Worm (Caenorhabditis elegans) whole organism, young adult: ENCODE measurements around the gene parp-2.

Source experiments
- B0019.2 ChIP-seq: fragments of 200-800 bp; sonication (Bioruptor generic); conservative IDR thresholded peaks from 2 replicates; pipeline ENCODE4 v1.3.6; 2022; ENCODE audit warnings: missing genetic modification reagents, missing genetic modification characterization, missing compliant biosample characterization
- B0035.1 ChIP-seq: sonication (generic microtip); optimal IDR thresholded peaks from 2 replicates; lab custom pipeline; 2016; ENCODE audit warnings: missing genetic modification characterization, mild to moderate bottlenecking, missing compliant biosample characterization, missing genotype, missing genetic modification reagents
- D2030.7 ChIP-seq: fragments of 200-800 bp; sonication (Bioruptor generic); IDR thresholded peaks from 2 replicates; pipeline ENCODE4 v1.3.6; 2022; ENCODE audit warnings: missing genetic modification reagents, missing genetic modification characterization, missing compliant biosample characterization
- F33H1.4 ChIP-seq: fragments of 200-800 bp; sonication (Bioruptor generic); IDR thresholded peaks from 2 replicates; pipeline ENCODE4 v1.3.6; 2022; ENCODE audit warnings: missing genetic modification reagents, missing genetic modification characterization, missing compliant biosample characterization
- F37B4.10 ChIP-seq: fragments of 200-800 bp; sonication (Bioruptor generic); IDR thresholded peaks from 2 replicates; pipeline ENCODE4 v1.3.6; 2022; ENCODE audit warnings: missing genetic modification characterization, missing compliant biosample characterization
- F39B2.1 ChIP-seq: fragments of 200-800 bp; sonication (Bioruptor generic); IDR thresholded peaks from 2 replicates; pipeline ENCODE4 v1.3.6; 2022; ENCODE audit warnings: missing genetic modification reagents, missing genetic modification characterization, missing compliant biosample characterization
- F49E8.2 ChIP-seq: sonication (generic microtip); optimal IDR thresholded peaks from 3 replicates; lab custom pipeline; 2017; ENCODE audit warnings: missing genetic modification characterization, mild to moderate bottlenecking, missing compliant biosample characterization, antibody characterized with exemption, moderate library complexity; ENCODE audit not compliant: insufficient read depth
- K11D2.4 ChIP-seq: fragments of 200-800 bp; sonication (Bioruptor generic); IDR thresholded peaks from 2 replicates; pipeline ENCODE4 v1.3.6; 2022; ENCODE audit warnings: missing genetic modification reagents, missing genetic modification characterization, missing compliant biosample characterization
- T26A5.8 ChIP-seq: sonication (generic microtip); optimal IDR thresholded peaks from 2 replicates; lab custom pipeline; 2016; ENCODE audit warnings: missing genetic modification characterization, missing compliant biosample characterization
- Y53G8AR.9 ChIP-seq: fragments of 200-800 bp; sonication (Bioruptor generic); conservative IDR thresholded peaks from 2 replicates; pipeline ENCODE4 v1.3.6; 2022; ENCODE audit warnings: missing genetic modification reagents, missing genetic modification characterization, missing compliant biosample characterization
- Y67H2A.10 ChIP-seq: fragments of 200-800 bp; sonication (Bioruptor generic); conservative IDR thresholded peaks from 2 replicates; pipeline ENCODE4 v1.3.6; 2022; ENCODE audit warnings: missing genetic modification reagents, missing genetic modification characterization, missing compliant biosample characterization
- Y79H2A.3 ChIP-seq: fragments of 200-800 bp; sonication (Bioruptor generic); conservative IDR thresholded peaks from 2 replicates; pipeline ENCODE4 v1.3.6; 2022; ENCODE audit warnings: missing genetic modification reagents, missing genetic modification characterization, missing compliant biosample characterization
- aptf-3 ChIP-seq: fragments of 200-800 bp; sonication (Bioruptor generic); IDR thresholded peaks from 2 replicates; pipeline ENCODE4 v1.3.6; 2022; ENCODE audit warnings: missing genetic modification characterization, missing compliant biosample characterization
- attf-6 ChIP-seq: fragments of 200-800 bp; sonication (Bioruptor generic); IDR thresholded peaks from 2 replicates; pipeline ENCODE4 v1.3.6; 2022; ENCODE audit warnings: missing genetic modification reagents, missing genetic modification characterization, missing compliant biosample characterization
- ccch-3 ChIP-seq: fragments of 200-800 bp; sonication (Bioruptor generic); optimal IDR thresholded peaks from 2 replicates; lab custom pipeline; 2018; ENCODE audit warnings: mild to moderate bottlenecking, missing genetic modification characterization, missing compliant biosample characterization
- cebp-2 ChIP-seq: fragments of 200-800 bp; sonication (Bioruptor generic); IDR thresholded peaks from 2 replicates; pipeline ENCODE4 v1.3.6; 2022; ENCODE audit warnings: missing genetic modification characterization, missing compliant biosample characterization
- ceh-58 ChIP-seq: fragments of 200-800 bp; sonication (Bioruptor generic); IDR thresholded peaks from 2 replicates; pipeline ENCODE4 v1.3.6; 2022; ENCODE audit warnings: missing genetic modification characterization, missing compliant biosample characterization
- chd-7 ChIP-seq: sonication (generic microtip); optimal IDR thresholded peaks from 2 replicates; lab custom pipeline; 2016; ENCODE audit warnings: mild to moderate bottlenecking, missing genetic modification characterization, moderate library complexity, missing compliant biosample characterization
- dox-1 ChIP-seq: fragments of 200-800 bp; sonication (Bioruptor generic); IDR thresholded peaks from 2 replicates; pipeline ENCODE4 v1.3.6; 2022; ENCODE audit warnings: missing genetic modification reagents, missing genetic modification characterization, missing compliant biosample characterization
- dpff-1 ChIP-seq: sonication (generic microtip); optimal IDR thresholded peaks from 2 replicates; lab custom pipeline; 2017; ENCODE audit warnings: mild to moderate bottlenecking, missing genetic modification characterization, missing compliant biosample characterization
- efl-1 ChIP-seq: fragments of 150-350 bp; optimal IDR thresholded peaks from 2 replicates; lab custom pipeline; 2014; ENCODE audit warnings: missing biosample characterization, missing genetic modification reagents, missing genetic modification characterization
- ekl-4 ChIP-seq: fragments of 200-800 bp; sonication (Bioruptor generic); IDR thresholded peaks from 2 replicates; pipeline ENCODE4 v1.3.6; 2022; ENCODE audit warnings: missing genetic modification reagents, missing genetic modification characterization, missing compliant biosample characterization
- him-1 ChIP-seq: sonication (generic microtip); optimal IDR thresholded peaks from 2 replicates; lab custom pipeline; 2016; ENCODE audit warnings: missing genotype, missing genetic modification reagents, missing genetic modification characterization, missing compliant biosample characterization
- hlh-12 ChIP-seq: sonication (generic microtip); optimal IDR thresholded peaks from 2 replicates; lab custom pipeline; 2016; ENCODE audit warnings: missing genetic modification characterization, missing compliant biosample characterization
- lag-1 ChIP-seq: fragments of 200-800 bp; sonication (Bioruptor generic); IDR thresholded peaks from 2 replicates; pipeline ENCODE4 v1.3.6; 2022; ENCODE audit warnings: missing genetic modification reagents, missing genetic modification characterization, missing compliant biosample characterization
- let-526 ChIP-seq: fragments of 200-800 bp; sonication (Bioruptor generic); IDR thresholded peaks from 2 replicates; pipeline ENCODE4 v1.3.6; 2022; ENCODE audit warnings: missing genetic modification reagents, missing genetic modification characterization, missing compliant biosample characterization
- let-607 ChIP-seq, 2 experiments: fragments of 200-800 bp in 1 of 2; sonication (Bioruptor generic) in 1 of 2; sonication (generic microtip) in 1 of 2; optimal IDR thresholded peaks; 2 replicates each; lab custom pipeline; 2016 to 2018; ENCODE audit warnings: mild to moderate bottlenecking in 2 of 2, missing compliant biosample characterization in 2 of 2, missing genetic modification characterization in 2 of 2, moderate library complexity in 2 of 2, missing genotype in 1 of 2
- lin-54 ChIP-seq: fragments of 200-800 bp; sonication (Bioruptor generic); optimal IDR thresholded peaks from 2 replicates; lab custom pipeline; 2018; ENCODE audit warnings: mild to moderate bottlenecking, missing genetic modification characterization, missing compliant biosample characterization
- madf-10 ChIP-seq: sonication (generic microtip); optimal IDR thresholded peaks from 2 replicates; lab custom pipeline; 2016; ENCODE audit warnings: mild to moderate bottlenecking, missing genetic modification characterization, missing compliant biosample characterization
- mcd-1 ChIP-seq: fragments of 200-800 bp; sonication (Bioruptor generic); IDR thresholded peaks from 2 replicates; pipeline ENCODE4 v1.3.6; 2022; ENCODE audit warnings: missing genetic modification reagents, missing genetic modification characterization, missing compliant biosample characterization
- mel-28 ChIP-seq: sonication (generic microtip); optimal IDR thresholded peaks from 2 replicates; lab custom pipeline; 2016; ENCODE audit warnings: borderline replicate concordance, mild to moderate bottlenecking, missing genetic modification characterization, missing compliant biosample characterization
- nfya-2 ChIP-seq: fragments of 200-800 bp; sonication (Bioruptor generic); IDR thresholded peaks from 2 replicates; pipeline ENCODE4 v1.3.6; 2022; ENCODE audit warnings: missing genetic modification reagents, missing genetic modification characterization, missing compliant biosample characterization
- nfyb-1 ChIP-seq: fragments of 200-800 bp; sonication (Bioruptor generic); IDR thresholded peaks from 2 replicates; pipeline ENCODE4 v1.3.6; 2022; ENCODE audit warnings: missing genetic modification reagents, missing genetic modification characterization, missing compliant biosample characterization
- nhr-179 ChIP-seq: sonication (generic microtip); optimal IDR thresholded peaks from 2 replicates; lab custom pipeline; 2016; ENCODE audit warnings: mild to moderate bottlenecking, missing genetic modification characterization, missing compliant biosample characterization
- nhr-80 ChIP-seq: sonication (generic microtip); optimal IDR thresholded peaks from 2 replicates; lab custom pipeline; 2016; ENCODE audit warnings: missing genetic modification characterization, missing compliant biosample characterization
- pbrm-1 ChIP-seq: fragments of 200-800 bp; sonication (Bioruptor generic); IDR thresholded peaks from 2 replicates; pipeline ENCODE4 v1.3.6; 2022; ENCODE audit warnings: missing genetic modification reagents, missing genetic modification characterization, missing compliant biosample characterization
- rec-8 ChIP-seq, 2 experiments: sonication (generic microtip); optimal IDR thresholded peaks; 2 replicates each; lab custom pipeline; 2016; ENCODE audit warnings: mild to moderate bottlenecking in 2 of 2, missing genetic modification characterization in 2 of 2, missing genetic modification reagents in 2 of 2, missing genotype in 2 of 2, missing biosample characterization in 1 of 2, missing compliant biosample characterization in 1 of 2, moderate library complexity in 1 of 2
- rpc-1 ChIP-seq, 2 experiments: fragments of 150-350 bp in 1 of 2; sonication (generic microtip) in 1 of 2; optimal IDR thresholded peaks; 2 replicates each; lab custom pipeline; 2014 to 2018; ENCODE audit warnings: missing biosample characterization in 1 of 2, missing genetic modification characterization in 1 of 2, missing genetic modification reagents in 1 of 2, missing genotype in 1 of 2
- snpc-4 ChIP-seq, 5 experiments: fragments of 150-350 bp in 1 of 5; sonication (generic microtip) in 4 of 5; optimal IDR thresholded peaks; 2 replicates each; lab custom pipeline; 2014 to 2018; ENCODE audit warnings: missing genetic modification characterization in 5 of 5, missing biosample characterization in 3 of 5, antibody characterized with exemption in 2 of 5, mild to moderate bottlenecking in 2 of 5, missing compliant biosample characterization in 2 of 5, missing genotype in 2 of 5, moderate library complexity in 2 of 5, missing genetic modification reagents in 1 of 5
- sptf-2 ChIP-seq: fragments of 200-800 bp; sonication (Bioruptor generic); optimal IDR thresholded peaks from 2 replicates; lab custom pipeline; 2018; ENCODE audit warnings: mild to moderate bottlenecking, missing genetic modification characterization, missing compliant biosample characterization
- tbp1 ChIP-seq: fragments of 200-800 bp; sonication (Bioruptor generic); optimal IDR thresholded peaks from 2 replicates; lab custom pipeline; 2018; ENCODE audit warnings: mild to moderate bottlenecking, missing genetic modification characterization, missing compliant biosample characterization
- tbx-9 ChIP-seq: sonication (generic microtip); optimal IDR thresholded peaks from 2 replicates; lab custom pipeline; 2016; ENCODE audit warnings: borderline replicate concordance, missing genetic modification characterization, inconsistent platforms, missing compliant biosample characterization
- unc-62 ChIP-seq: fragments of 150-350 bp; optimal IDR thresholded peaks from 2 replicates; lab custom pipeline; 2014; ENCODE audit warnings: missing biosample characterization, missing genetic modification reagents, missing genetic modification characterization
- xnd-1 ChIP-seq: sonication (generic microtip); optimal IDR thresholded peaks from 2 replicates; lab custom pipeline; 2016; ENCODE audit warnings: missing genotype, missing genetic modification reagents, missing genetic modification characterization, missing compliant biosample characterization
- zim-3 ChIP-seq: sonication (generic microtip); optimal IDR thresholded peaks from 2 replicates; lab custom pipeline; 2017; ENCODE audit warnings: mild to moderate bottlenecking, missing genetic modification characterization, moderate library complexity, missing compliant biosample characterization
- ztf-25 ChIP-seq: fragments of 200-800 bp; sonication (Bioruptor generic); IDR thresholded peaks from 2 replicates; pipeline ENCODE4 v1.3.6; 2022; ENCODE audit warnings: missing genetic modification reagents, missing genetic modification characterization, missing compliant biosample characterization
- ztf-26 ChIP-seq: sonication (generic microtip); optimal IDR thresholded peaks from 2 replicates; lab custom pipeline; 2017; ENCODE audit warnings: missing genetic modification characterization, missing compliant biosample characterization

parp-2 gene

ce11 chrII:9617039-9617901 lies 24.4 kb downstream of the parp-2 start, which contains the start of gene hal-3 (continued):
- TF ChIP-seq B0035.1 (tag; lab: Kevin White, UChicago) (no peak), let-526 (GFP tag; lab: Robert Waterston, UW) (no peak), F37B4.10 (no peak), ceh-58 (GFP tag; lab: Robert Waterston, UW) (no peak), F33H1.4 (GFP tag; lab: Robert Waterston, UW) (no peak), D2030.7 (no peak), F39B2.1 (GFP tag; lab: Robert Waterston, UW) (no peak), unc-62 (no peak), let-607 (tag; optimal IDR thresholded peaks at IDR 0.05; lab: Kevin White, UChicago) (peak in 1 of 2 experiments; percentile 56), chd-7 (tag; lab: Kevin White, UChicago) (no peak), dox-1 (GFP tag; lab: Robert Waterston, UW) (no peak), xnd-1 (tag; lab: Kevin White, UChicago) (no peak), nfyb-1 (GFP tag; lab: Robert Waterston, UW) (0 out of 2 replicates have a peak, but pooled peaks have one; percentile 35), mcd-1 (GFP tag; lab: Robert Waterston, UW) (0 out of 2 replicates have a peak, but pooled peaks have one; percentile 16), dpff-1 (tag; lab: Kevin White, UChicago) (peak; percentile 55), Y67H2A.10 (GFP tag; lab: Robert Waterston, UW) (no peak), him-1 (peak; percentile 23), Y79H2A.3 (no peak), mel-28 (no peak), ccch-3 (no peak), tbp1 (GFP tag; lab: Kevin White, UChicago) (peak; percentile 20), F49E8.2 (no peak), sptf-2 (no peak), ztf-26 (tag; lab: Kevin White, UChicago) (no peak), attf-6 (GFP tag; lab: Robert Waterston, UW) (no peak), pbrm-1 (GFP tag; lab: Robert Waterston, UW) (no peak; the same call in 1 of the 2 replicates), tbx-9 (tag; lab: Kevin White, UChicago) (no peak), madf-10 (tag; lab: Kevin White, UChicago) (no peak), snpc-4 (GFP tag; optimal IDR thresholded peaks at IDR 0.05; lab: Kevin White, UChicago) (no peak), snpc-4 (tag; optimal IDR thresholded peaks at IDR 0.05; lab: Kevin White, UChicago) (no peak), lin-54 (peak; percentile 25), rpc-1 (optimal IDR thresholded peaks at IDR 0.05; lab: Kevin White, UChicago) (no peak), rpc-1 (tag; optimal IDR thresholded peaks at IDR 0.05; lab: Kevin White, UChicago) (no peak), nfya-2 (no peak)

- TF ChIP-seq T26A5.8 (no peak), B0019.2 (GFP tag; lab: Robert Waterston, UW) (no peak), ekl-4 (GFP tag; lab: Robert Waterston, UW) (no peak), dpff-1 (tag; lab: Kevin White, UChicago) (no peak), cebp-2 (GFP tag; lab: Robert Waterston, UW) (no peak), mcd-1 (GFP tag; lab: Robert Waterston, UW) (no peak), lag-1 (GFP tag; lab: Robert Waterston, UW) (no peak), Y79H2A.3 (no peak), hlh-12 (no peak), efl-1 (GFP tag; lab: Kevin White, UChicago) (no peak), Y53G8AR.9 (GFP tag; lab: Robert Waterston, UW) (0 out of 2 replicates have a peak, but pooled peaks have one; percentile 5), pbrm-1 (GFP tag; lab: Robert Waterston, UW) (peak; percentile 10; the same call in 1 of the 2 replicates), ztf-25 (GFP tag; lab: Robert Waterston, UW) (no peak), zim-3 (tag; lab: Kevin White, UChicago) (no peak), nhr-179 (no peak), rec-8 (tag; optimal IDR thresholded peaks at IDR 0.05; lab: Kevin White, UChicago) (no peak), F37B4.10 (0 out of 2 replicates have a peak, but pooled peaks have one; percentile 40), aptf-3 (GFP tag; lab: Robert Waterston, UW) (no peak), nhr-80 (tag; lab: Kevin White, UChicago) (peak; percentile 15), K11D2.4 (GFP tag; lab: Robert Waterston, UW) (no peak)
Observed at ce11 chrII:9617902-9618245, 25.0 kb downstream of the parp-2 start.
